Worm (Caenorhabditis elegans): Measurements from ENCODE around the gene lgc-18.
A peak's percentile ranks its signal among the peaks of the same experiment; 100 is the strongest.

lgc-18 gene

DNA sequence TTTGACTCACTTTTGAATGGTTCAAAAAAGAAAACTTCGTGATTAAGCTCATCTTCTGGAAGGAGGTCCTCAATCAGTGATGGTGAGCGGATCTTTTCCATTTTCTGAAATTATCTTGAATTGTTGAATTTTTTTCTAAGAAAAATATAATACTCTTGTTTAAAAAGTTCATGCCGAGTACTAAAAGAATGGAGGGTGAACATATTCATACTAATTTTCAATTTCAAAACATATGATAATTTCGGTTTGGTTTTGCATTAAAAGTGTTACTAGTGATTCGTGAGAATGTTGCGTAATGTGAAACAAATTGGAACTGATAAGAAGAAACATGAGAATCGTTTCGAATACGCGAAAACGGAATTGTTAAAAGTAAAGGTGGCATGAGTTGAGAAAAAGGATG, 15.6 kb downstream of the lgc-18 start, which contains the start of gene lyst-1:
TSS of gene lyst-1 (minus strand) at position 101 of the 400 bp plus-strand sequence.
- TF ChIP-seq snpc-4 (tag; optimal IDR thresholded peaks at IDR 0.05) (no peak), zip-8 (tag; optimal IDR thresholded peaks at IDR 0.05) (peak; percentile 10)

DNA sequence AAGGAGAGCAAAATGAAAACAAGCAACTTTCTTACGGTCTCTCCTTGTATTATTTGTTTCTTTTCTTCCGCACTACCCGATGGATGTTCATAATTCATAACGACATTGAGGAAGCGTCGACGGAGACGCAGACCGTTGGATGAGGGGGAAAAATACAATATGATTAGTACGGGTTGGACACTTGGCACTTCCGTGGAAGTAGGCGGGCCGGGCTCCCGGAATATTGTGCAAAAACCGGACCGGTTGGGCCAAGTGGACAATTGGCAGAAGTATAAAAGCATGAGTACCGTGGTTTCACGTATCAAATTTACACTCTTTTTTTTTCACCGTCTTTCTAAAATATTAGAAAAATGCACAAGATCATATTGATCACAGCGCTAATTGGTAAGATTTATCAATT, 17.2 kb downstream of the lgc-18 start, which contains the start of gene M153.3:
TSS of gene M153.3 (plus strand) at position 301 of the 400 bp plus-strand sequence.
- TF ChIP-seq ces-1 (GFP tag; optimal IDR thresholded peaks at IDR 0.05) (no peak), hlh-1 (tag; optimal IDR thresholded peaks at IDR 0.05) (no peak), nhr-76 (tag; optimal IDR thresholded peaks at IDR 0.05) (no peak), snpc-4 (tag; optimal IDR thresholded peaks at IDR 0.05) (no peak), cnd-1 (tag; optimal IDR thresholded peaks at IDR 0.05) (no peak), ceh-39 (tag; optimal IDR thresholded peaks at IDR 0.05) (no peak), ceh-43 (GFP tag; optimal IDR thresholded peaks at IDR 0.05) (no peak), tbx-8 (GFP tag; optimal IDR thresholded peaks at IDR 0.05) (no peak)

DNA sequence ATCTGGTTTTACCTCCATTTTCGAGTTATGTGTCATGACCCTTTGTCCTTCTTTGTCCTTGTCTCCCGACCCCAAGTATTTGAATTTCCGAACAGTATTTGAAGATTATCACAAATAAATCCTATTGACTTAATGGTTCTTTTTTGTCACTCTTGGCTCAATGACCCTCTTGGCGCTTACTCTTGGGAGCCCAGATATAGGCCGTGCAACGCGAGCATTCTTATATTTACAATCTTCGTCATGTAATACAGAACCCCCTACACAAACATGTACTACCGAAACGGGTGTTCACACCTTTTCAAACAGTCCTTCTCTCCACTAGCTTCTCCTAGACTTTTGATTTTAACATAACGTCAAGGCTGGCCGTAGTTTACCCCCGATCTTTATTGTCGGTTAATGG, 18.3 kb downstream of the lgc-18 start, which contains the start of gene M153.5:
TSS of gene M153.5 (plus strand) at position 301 of the 400 bp plus-strand sequence.
- TF ChIP-seq ceh-39 (tag; optimal IDR thresholded peaks at IDR 0.05) (no peak), ceh-83 (GFP tag; optimal IDR thresholded peaks at IDR 0.05) (no peak), flh-1 (GFP tag; optimal IDR thresholded peaks at IDR 0.05) (no peak), lin-13 (tag; optimal IDR thresholded peaks at IDR 0.05) (no peak), mab-5 (tag; optimal IDR thresholded peaks at IDR 0.05) (no peak), unc-39 (tag; optimal IDR thresholded peaks at IDR 0.05) (no peak), nhr-76 (tag; optimal IDR thresholded peaks at IDR 0.05) (no peak)

DNA sequence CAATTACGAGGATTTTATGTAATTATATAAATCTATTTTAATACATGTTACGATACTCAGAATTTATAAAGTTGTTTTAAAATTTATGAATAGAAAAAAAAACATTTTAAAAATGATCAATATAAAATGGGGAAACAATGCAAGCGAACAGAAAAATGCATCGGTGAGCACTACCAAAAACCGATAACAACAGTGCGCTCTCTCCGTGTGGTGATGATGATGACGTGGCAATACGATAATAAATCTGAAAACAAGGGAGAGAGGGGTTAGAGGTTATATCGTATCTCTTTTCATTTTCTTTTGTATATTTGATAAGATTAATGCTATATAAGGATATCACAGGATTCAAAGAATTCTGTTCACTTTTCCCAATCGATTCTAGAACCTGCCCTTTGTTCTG, 20.5 kb downstream of the lgc-18 start:
- TF ChIP-seq nhr-76 (tag; optimal IDR thresholded peaks at IDR 0.05) (no peak), sem-2 (GFP tag; optimal IDR thresholded peaks at IDR 0.05) (no peak), unc-62 (GFP tag; optimal IDR thresholded peaks at IDR 0.05) (no peak), mep-1 (tag; optimal IDR thresholded peaks at IDR 0.05) (no peak), snpc-4 (tag; optimal IDR thresholded peaks at IDR 0.05) (no peak), tbx-8 (GFP tag; optimal IDR thresholded peaks at IDR 0.05) (no peak), nhr-28 (tag; optimal IDR thresholded peaks at IDR 0.05) (no peak), ces-1 (GFP tag; optimal IDR thresholded peaks at IDR 0.05) (no peak), nhr-12 (tag; optimal IDR thresholded peaks at IDR 0.05) (no peak), mab-5 (tag; optimal IDR thresholded peaks at IDR 0.05) (no peak), cnd-1 (tag; optimal IDR thresholded peaks at IDR 0.05) (no peak)

DNA sequence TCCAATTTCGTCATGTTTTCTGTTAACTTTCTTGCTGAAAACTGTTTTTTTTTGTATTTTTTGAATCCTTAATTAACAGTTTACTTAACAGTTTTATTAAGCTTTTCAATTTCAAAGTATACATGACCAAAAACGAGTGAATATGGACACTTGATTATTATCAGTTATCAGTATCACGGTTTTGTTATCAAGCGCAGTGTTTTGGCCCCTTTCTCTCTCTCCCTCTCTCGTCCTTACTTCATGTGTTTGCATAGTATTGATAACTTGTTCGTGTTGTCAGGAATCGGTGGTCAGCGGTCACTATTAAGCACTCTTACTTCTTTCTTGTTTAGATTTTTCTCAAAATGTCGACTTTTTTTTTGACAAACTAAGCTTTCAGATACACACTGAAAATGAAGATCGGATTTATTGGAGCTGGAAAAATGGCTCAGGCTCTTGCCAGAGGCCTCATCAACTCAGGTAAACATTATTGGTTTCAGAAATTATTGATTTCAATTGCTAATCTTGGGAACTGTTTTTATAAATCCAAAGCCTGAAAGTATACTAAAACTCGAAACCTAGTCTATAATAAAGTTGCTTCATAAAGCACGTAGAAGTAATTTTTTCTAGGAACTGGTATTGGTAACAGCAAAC, 21.2 kb downstream of the lgc-18 start, which contains the start of gene pycr-1:
TSS of gene pycr-1 (plus strand) at position 380 of the 633 bp plus-strand sequence.
- TF ChIP-seq nhr-76 (tag; optimal IDR thresholded peaks at IDR 0.05) (no peak), lin-13 (tag; optimal IDR thresholded peaks at IDR 0.05) (no peak), tbx-8 (GFP tag; optimal IDR thresholded peaks at IDR 0.05) (no peak), ces-1 (GFP tag; optimal IDR thresholded peaks at IDR 0.05) (no peak), bed-3 (GFP tag; optimal IDR thresholded peaks at IDR 0.05) (no peak), flh-1 (GFP tag; optimal IDR thresholded peaks at IDR 0.05) (no peak), ceh-43 (GFP tag; optimal IDR thresholded peaks at IDR 0.05) (no peak)

DNA sequence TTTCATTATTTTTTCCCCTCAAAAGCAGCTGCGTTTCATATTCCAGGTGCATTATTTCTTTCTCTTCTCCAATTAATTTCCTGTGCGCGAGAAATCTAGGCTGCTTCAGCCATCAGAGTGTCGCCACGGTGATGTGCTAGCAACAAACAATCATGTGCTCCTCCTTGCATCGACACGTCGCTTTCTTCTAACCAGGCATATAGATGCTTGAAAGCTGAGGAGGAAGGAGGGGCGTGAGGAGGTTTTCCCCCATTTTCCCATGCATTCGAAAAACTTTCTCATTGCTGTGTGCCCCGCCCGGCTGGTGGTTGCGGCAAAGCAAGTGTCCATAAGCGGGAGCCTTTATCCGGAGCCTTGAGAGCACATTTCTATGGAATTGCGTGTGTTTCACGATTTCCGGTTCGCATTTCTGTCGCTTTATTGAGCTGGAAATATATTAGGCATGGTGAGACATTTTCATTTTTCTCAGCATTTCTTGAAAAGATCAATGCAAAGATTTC, 24.3 kb downstream of the lgc-18 start, which contains the start of gene znf-474:
TSS of gene znf-474 (plus strand) at position 287 of the 500 bp plus-strand sequence.
- no peak for TF ChIP-seq blmp-1 (tag; optimal IDR thresholded peaks at IDR 0.05)
- no peak for TF ChIP-seq mls-2 (tag; optimal IDR thresholded peaks at IDR 0.05)
- no peak for TF ChIP-seq nhr-237 (tag; optimal IDR thresholded peaks at IDR 0.05)
- TF ChIP-seq sem-2 (GFP tag; optimal IDR thresholded peaks at IDR 0.05), result no peak

DNA sequence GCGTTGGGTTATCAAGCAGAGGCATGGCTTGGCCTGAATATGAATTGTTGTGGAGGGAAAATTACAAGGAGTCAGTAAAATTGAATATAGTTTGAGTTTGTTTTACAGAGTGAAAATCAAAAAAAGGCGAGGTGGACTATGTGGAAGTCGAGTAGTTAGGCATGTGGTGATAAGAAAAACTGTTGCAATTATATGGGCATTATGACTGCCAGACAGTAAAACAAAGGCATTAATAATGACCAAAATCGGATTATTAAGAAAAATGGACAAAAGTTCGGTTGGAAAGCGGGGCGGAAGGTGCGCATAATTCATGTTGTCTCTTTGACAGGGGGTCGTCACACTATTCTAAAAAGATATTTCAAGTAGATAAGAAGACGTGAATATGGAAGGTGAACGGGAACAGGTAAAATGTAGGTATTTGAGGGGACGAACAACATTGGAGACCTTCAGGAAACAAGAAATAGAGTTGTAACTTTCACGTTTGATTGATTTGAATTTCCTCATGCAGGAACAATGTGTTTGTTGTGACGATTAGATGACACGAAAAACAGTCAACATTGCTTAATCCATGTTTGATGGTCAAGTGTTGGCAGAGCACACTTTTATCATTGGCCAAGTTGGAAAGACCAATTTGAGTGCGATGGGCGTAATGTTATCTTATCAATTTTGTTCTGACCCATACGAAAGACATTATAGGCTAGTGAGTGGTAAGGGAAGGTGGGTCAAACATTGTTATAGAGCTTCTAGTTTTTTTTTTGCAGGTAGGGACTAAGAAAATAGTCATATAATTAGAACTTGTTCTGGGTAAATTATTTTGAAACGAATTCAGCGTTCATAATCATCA, 28.9 kb downstream of the lgc-18 start, which contains the start of gene mfsd-11:
TSS of gene mfsd-11 (minus strand) at position 51 of the 844 bp plus-strand sequence.
- TF ChIP-seq nhr-2 (tag; optimal IDR thresholded peaks at IDR 0.05), result no peak
- TF ChIP-seq elt-3 (tag; optimal IDR thresholded peaks at IDR 0.05), result no peak
- no peak for TF ChIP-seq mls-2 (tag; optimal IDR thresholded peaks at IDR 0.05)
- no peak for TF ChIP-seq mab-5 (tag; optimal IDR thresholded peaks at IDR 0.05)
- no peak for TF ChIP-seq sem-2 (GFP tag; optimal IDR thresholded peaks at IDR 0.05)
- no peak for TF ChIP-seq blmp-1 (tag; optimal IDR thresholded peaks at IDR 0.05)
- no peak for TF ChIP-seq nhr-12 (tag; optimal IDR thresholded peaks at IDR 0.05)
- TF ChIP-seq unc-62 (GFP tag; optimal IDR thresholded peaks at IDR 0.05), result no peak
- no peak for TF ChIP-seq unc-120 (tag; optimal IDR thresholded peaks at IDR 0.05; ENCODE audit: poor library complexity, severe bottlenecking)
- no peak for TF ChIP-seq M03D4.4 (tag; optimal IDR thresholded peaks at IDR 0.05)
- no peak for TF ChIP-seq cnd-1 (tag; optimal IDR thresholded peaks at IDR 0.05)
- TF ChIP-seq sptf-1 (tag; optimal IDR thresholded peaks at IDR 0.05), result no peak
- TF ChIP-seq ztf-11 (tag; optimal IDR thresholded peaks at IDR 0.05), result no peak
- TF ChIP-seq lsy-2 (tag; optimal IDR thresholded peaks at IDR 0.05), result no peak
